Fruit fly (Drosophila melanogaster): ENCODE results near the gene CG17298.

DNA sequence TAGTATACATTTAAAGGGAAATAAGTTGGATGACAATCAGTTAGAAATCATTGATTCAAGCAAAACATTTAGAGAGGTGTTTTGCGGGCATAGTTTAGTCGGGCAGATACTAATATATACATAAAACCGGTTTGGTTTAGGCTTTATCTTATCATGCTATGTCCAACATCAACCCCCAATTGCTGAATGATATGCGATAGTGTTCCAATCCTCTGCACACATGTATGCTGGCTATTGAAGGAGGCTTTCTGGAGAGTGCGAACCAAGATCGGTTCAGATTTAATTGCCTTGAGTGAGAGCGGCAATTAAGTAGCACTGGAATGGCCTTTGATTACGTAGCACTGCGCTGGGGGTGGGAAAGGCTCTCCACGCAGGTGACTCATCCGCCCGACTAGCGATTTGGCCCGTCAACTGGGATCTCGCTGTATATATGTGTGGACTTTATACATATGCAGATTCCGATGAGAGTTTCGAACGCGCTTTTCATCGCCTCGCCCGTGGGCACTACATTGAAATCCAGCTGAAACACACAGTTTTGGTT, 15.0 kb upstream of the CG17298 start:
- TF ChIP-seq Sox102F (GFP tag; optimal IDR thresholded peaks at IDR 0.05) (no peak), CG3032 (tag; optimal IDR thresholded peaks at IDR 0.05) (no peak), esn (GFP tag; optimal IDR thresholded peaks at IDR 0.05) (no peak), svp (GFP tag) (no peak)
